Fruit fly (Drosophila melanogaster) whole organism, embryonic: ENCODE results near the gene JIL-1.

Experiments
- Adf1 ChIP-seq: fragments of 200-800 bp; sonication (Bioruptor generic); IDR thresholded peaks from 2 replicates; pipeline ENCODE4 v1.3.6; 2022; ENCODE audit warnings: missing biosample characterization, missing genetic modification characterization
- Blimp-1 ChIP-seq: fragments of 200-800 bp; sonication (Bioruptor generic); optimal IDR thresholded peaks from 3 replicates; lab custom pipeline; 2018; ENCODE audit warnings: missing biosample characterization, missing genetic modification characterization, mild to moderate bottlenecking, moderate library complexity, missing genetic modification reagents
- Bteb2 ChIP-seq: fragments of 200-800 bp; sonication (Bioruptor generic); optimal IDR thresholded peaks from 2 replicates; lab custom pipeline; 2016; ENCODE audit warnings: missing biosample characterization, missing genetic modification characterization
- CG10209 ChIP-seq: fragments of 200-800 bp; sonication (Bioruptor generic); optimal IDR thresholded peaks from 3 replicates; lab custom pipeline; 2017; ENCODE audit warnings: missing biosample characterization, mild to moderate bottlenecking, missing genetic modification characterization, missing genetic modification reagents
- CG10321 ChIP-seq: fragments of 200-800 bp; sonication (Bioruptor generic); IDR thresholded peaks from 2 replicates; pipeline ENCODE4 v1.3.6; 2022; ENCODE audit warnings: missing biosample characterization, missing genetic modification characterization
- CG10565 ChIP-seq: fragments of 200-800 bp; sonication (Bioruptor generic); optimal IDR thresholded peaks from 3 replicates; lab custom pipeline; 2016; ENCODE audit warnings: missing biosample characterization, mild to moderate bottlenecking, missing genetic modification characterization
- CG11398 ChIP-seq: fragments of 200-800 bp; sonication (Bioruptor generic); optimal IDR thresholded peaks from 2 replicates; lab custom pipeline; 2016; ENCODE audit warnings: missing biosample characterization, missing genetic modification characterization
- CG11456 ChIP-seq: fragments of 200-800 bp; sonication (Bioruptor generic); IDR thresholded peaks from 3 replicates; pipeline ENCODE4 v1.3.6; 2022; ENCODE audit warnings: missing biosample characterization, missing genetic modification characterization
- CG12155 ChIP-seq: fragments of 200-800 bp; sonication (Bioruptor generic); optimal IDR thresholded peaks from 3 replicates; lab custom pipeline; 2016; ENCODE audit warnings: missing biosample characterization, missing genetic modification characterization
- CG12769 ChIP-seq: fragments of 200-800 bp; sonication (Bioruptor generic); optimal IDR thresholded peaks from 2 replicates; lab custom pipeline; 2019; ENCODE audit warnings: missing biosample characterization, mild to moderate bottlenecking, missing genetic modification characterization, moderate library complexity
- CG13624 ChIP-seq: fragments of 200-800 bp; sonication (Bioruptor generic); optimal IDR thresholded peaks from 2 replicates; lab custom pipeline; 2016; ENCODE audit warnings: missing biosample characterization, missing genetic modification characterization
- CG13775 ChIP-seq: fragments of 200-800 bp; sonication (Bioruptor generic); optimal IDR thresholded peaks from 3 replicates; lab custom pipeline; 2017; ENCODE audit warnings: missing biosample characterization, mild to moderate bottlenecking, missing genetic modification characterization
- CG15269 ChIP-seq: fragments of 200-800 bp; sonication (Bioruptor generic); optimal IDR thresholded peaks from 2 replicates; lab custom pipeline; 2018; ENCODE audit warnings: missing biosample characterization, mild to moderate bottlenecking, missing genetic modification characterization, moderate library complexity
- CG16815 ChIP-seq: fragments of 200-800 bp; sonication (Bioruptor generic); optimal IDR thresholded peaks from 3 replicates; lab custom pipeline; 2017; ENCODE audit warnings: missing biosample characterization, mild to moderate bottlenecking, missing genetic modification characterization
- CG17385 ChIP-seq: fragments of 200-800 bp; sonication (Bioruptor generic); optimal IDR thresholded peaks from 3 replicates; lab custom pipeline; 2018; ENCODE audit warnings: missing biosample characterization, mild to moderate bottlenecking, missing genetic modification characterization
- CG17612 ChIP-seq: fragments of 200-800 bp; sonication (Bioruptor generic); IDR thresholded peaks from 2 replicates; pipeline ENCODE4 v1.3.6; 2022; ENCODE audit warnings: missing biosample characterization, missing genetic modification characterization
- CG2129 ChIP-seq: fragments of 200-800 bp; sonication (Bioruptor generic); IDR thresholded peaks from 2 replicates; pipeline ENCODE4 v1.3.6; 2022; ENCODE audit warnings: missing biosample characterization, missing genetic modification characterization; ENCODE audit not compliant: partially characterized antibody
- CG30020 ChIP-seq: fragments of 200-800 bp; optimal IDR thresholded peaks from 2 replicates; lab custom pipeline; 2019; ENCODE audit warnings: missing biosample characterization, mild to moderate bottlenecking, missing genetic modification characterization, moderate library complexity
- CG30431 ChIP-seq: fragments of 200-800 bp; sonication (Bioruptor generic); optimal IDR thresholded peaks from 2 replicates; lab custom pipeline; 2017; ENCODE audit warnings: missing biosample characterization, missing genetic modification characterization
- CG33213 ChIP-seq: fragments of 200-800 bp; sonication (Bioruptor generic); optimal IDR thresholded peaks from 3 replicates; lab custom pipeline; 2016; ENCODE audit warnings: missing biosample characterization, missing genetic modification characterization
- CG34224 ChIP-seq: fragments of 200-800 bp; sonication (Bioruptor generic); IDR thresholded peaks from 3 replicates; pipeline ENCODE4 v1.3.6; 2022; ENCODE audit warnings: missing biosample characterization, missing genetic modification characterization; ENCODE audit not compliant: partially characterized antibody
- CG3838 ChIP-seq: fragments of 200-800 bp; sonication (Bioruptor generic); optimal IDR thresholded peaks from 3 replicates; lab custom pipeline; 2016; ENCODE audit warnings: missing biosample characterization, missing genetic modification characterization
- CG4360 ChIP-seq: fragments of 200-800 bp; sonication (Bioruptor generic); IDR thresholded peaks from 2 replicates; pipeline ENCODE4 v1.3.6; 2022; ENCODE audit warnings: missing biosample characterization, missing genetic modification characterization
- CG4617 ChIP-seq: fragments of 200-800 bp; sonication (Bioruptor generic); optimal IDR thresholded peaks from 3 replicates; lab custom pipeline; 2016; ENCODE audit warnings: missing biosample characterization, missing genetic modification characterization, borderline replicate concordance
- CG7372 ChIP-seq: fragments of 200-800 bp; sonication (Bioruptor generic); IDR thresholded peaks from 2 replicates; pipeline ENCODE4 v1.3.6; 2022; ENCODE audit warnings: missing biosample characterization, missing genetic modification characterization
- CG8089 ChIP-seq: fragments of 200-800 bp; sonication (Bioruptor generic); optimal IDR thresholded peaks from 3 replicates; lab custom pipeline; 2016; ENCODE audit warnings: missing biosample characterization, missing genetic modification characterization
- CHES-1-like ChIP-seq: fragments of 200-800 bp; sonication (Bioruptor generic); optimal IDR thresholded peaks from 2 replicates; lab custom pipeline; 2016; ENCODE audit warnings: missing biosample characterization, missing genetic modification characterization
- D19A ChIP-seq: fragments of 200-800 bp; optimal IDR thresholded peaks from 3 replicates; lab custom pipeline; 2019; ENCODE audit warnings: missing biosample characterization, mild to moderate bottlenecking, missing genetic modification characterization, moderate library complexity
- Fer2 ChIP-seq: fragments of 200-800 bp; sonication (Bioruptor generic); optimal IDR thresholded peaks from 2 replicates; lab custom pipeline; 2018; ENCODE audit warnings: missing biosample characterization, mild to moderate bottlenecking, missing genetic modification characterization, moderate library complexity
- Gsc ChIP-seq: fragments of 200-800 bp; sonication (Bioruptor generic); IDR thresholded peaks from 2 replicates; pipeline ENCODE4 v1.3.6; 2022; ENCODE audit warnings: missing biosample characterization, missing genetic modification characterization
- H2.0 ChIP-seq: fragments of 200-800 bp; sonication (Bioruptor generic); IDR thresholded peaks from 2 replicates; pipeline ENCODE4 v1.3.6; 2022; ENCODE audit warnings: missing biosample characterization, missing genetic modification characterization
- Hr39 ChIP-seq: fragments of >200 bp; optimal IDR thresholded peaks from 2 replicates; lab custom pipeline; 2017
- Lpt ChIP-seq: fragments of >200 bp; optimal IDR thresholded peaks from 2 replicates; lab custom pipeline; 2018; ENCODE audit warnings: missing biosample characterization, missing genetic modification characterization
- Mad ChIP-seq: fragments of 200-800 bp; sonication (Bioruptor generic); optimal IDR thresholded peaks from 2 replicates; lab custom pipeline; 2016; ENCODE audit warnings: missing biosample characterization, missing genetic modification characterization
- Max ChIP-seq: fragments of 200-800 bp; sonication (Bioruptor generic); optimal IDR thresholded peaks from 2 replicates; lab custom pipeline; 2016; ENCODE audit warnings: missing biosample characterization, mild to moderate bottlenecking, missing genetic modification characterization
- bbx ChIP-seq: fragments of 200-800 bp; sonication (Bioruptor generic); IDR thresholded peaks from 2 replicates; pipeline ENCODE4 v1.3.6; 2022; ENCODE audit warnings: missing biosample characterization, missing genetic modification characterization; ENCODE audit not compliant: partially characterized antibody
- bowl ChIP-seq: fragments of 200-800 bp; sonication (Bioruptor generic); IDR thresholded peaks from 2 replicates; pipeline ENCODE4 v1.3.6; 2022; ENCODE audit warnings: missing biosample characterization, missing genetic modification characterization
- bsh ChIP-seq, 2 experiments: fragments of 200-800 bp; sonication (Bioruptor generic); optimal IDR thresholded peaks; 2 replicates each; lab custom pipeline; 2017 to 2018; ENCODE audit warnings: mild to moderate bottlenecking in 2 of 2, missing biosample characterization in 2 of 2, missing genetic modification characterization in 2 of 2, moderate library complexity in 1 of 2
- crp ChIP-seq, 2 experiments: fragments of 200-800 bp; sonication (Bioruptor generic); optimal IDR thresholded peaks; 2 replicates in 1 of 2; 3 replicates in 1 of 2; lab custom pipeline; 2017; ENCODE audit warnings: missing biosample characterization in 2 of 2, missing genetic modification characterization in 2 of 2, mild to moderate bottlenecking in 1 of 2, moderate library complexity in 1 of 2
- da ChIP-seq: fragments of 200-800 bp; sonication (Bioruptor generic); optimal IDR thresholded peaks from 2 replicates; lab custom pipeline; 2016; ENCODE audit warnings: missing biosample characterization, missing genetic modification characterization
- gt ChIP-seq: fragments of 200-800 bp; sonication (Bioruptor generic); IDR thresholded peaks from 2 replicates; pipeline ENCODE4 v1.3.6; 2022; ENCODE audit warnings: missing biosample characterization, missing genetic modification characterization
- h ChIP-seq: fragments of >200 bp; optimal IDR thresholded peaks from 2 replicates; lab custom pipeline; 2017
- jing ChIP-seq: fragments of 200-800 bp; sonication (Bioruptor generic); optimal IDR thresholded peaks from 2 replicates; lab custom pipeline; 2018; ENCODE audit warnings: missing biosample characterization, mild to moderate bottlenecking, missing genetic modification characterization
- lbe ChIP-seq: fragments of 200-800 bp; sonication (Bioruptor generic); optimal IDR thresholded peaks from 2 replicates; lab custom pipeline; 2016; ENCODE audit warnings: missing biosample characterization, mild to moderate bottlenecking, missing genetic modification characterization
- p53 ChIP-seq: fragments of 200-800 bp; sonication (Bioruptor generic); optimal IDR thresholded peaks from 2 replicates; lab custom pipeline; 2016; ENCODE audit warnings: missing biosample characterization, missing genetic modification characterization
- slou ChIP-seq: fragments of 200-800 bp; sonication (Bioruptor generic); optimal IDR thresholded peaks from 3 replicates; lab custom pipeline; 2016; ENCODE audit warnings: missing biosample characterization, missing genetic modification characterization
- tap ChIP-seq: fragments of 200-800 bp; optimal IDR thresholded peaks from 3 replicates; lab custom pipeline; 2019; ENCODE audit warnings: missing biosample characterization, mild to moderate bottlenecking, missing genetic modification characterization, moderate library complexity
- tna ChIP-seq: fragments of 200-800 bp; sonication (Bioruptor generic); IDR thresholded peaks from 2 replicates; pipeline ENCODE4 v1.3.6; 2022; ENCODE audit warnings: missing biosample characterization, missing genetic modification characterization; ENCODE audit not compliant: partially characterized antibody
- wek ChIP-seq: fragments of 200-800 bp; sonication (Bioruptor generic); optimal IDR thresholded peaks from 3 replicates; lab custom pipeline; 2018; ENCODE audit warnings: missing biosample characterization, mild to moderate bottlenecking, missing genetic modification characterization, moderate library complexity
- wor ChIP-seq: fragments of 200-800 bp; sonication (Bioruptor generic); IDR thresholded peaks from 2 replicates; pipeline ENCODE4 v1.3.6; 2022; ENCODE audit warnings: missing biosample characterization, missing genetic modification characterization
- yki ChIP-seq: fragments of >200 bp; optimal IDR thresholded peaks from 3 replicates; lab custom pipeline; 2018

Gene JIL-1

dm6 chr3L:11084557-11085231, 8.3 kb downstream of the JIL-1 start (continued):
- TF ChIP-seq CG30431 (GFP tag; lab: Kevin White, UChicago), result peak; percentile 92
- no peak for TF ChIP-seq CG2129 (GFP tag; lab: Robert Waterston, UW)
- peak in 1 of 2 experiments; percentile 63 for TF ChIP-seq crp (GFP tag; optimal IDR thresholded peaks at IDR 0.05; lab: Kevin White, UChicago)
- peak; percentile 81 for TF ChIP-seq CG10321
- peak; percentile 92 for TF ChIP-seq CG3838 (GFP tag; lab: Kevin White, UChicago)
- TF ChIP-seq Lpt (GFP tag; lab: Kevin White, UChicago), result no peak
- TF ChIP-seq CG8089, result peak; percentile 97
- peak; percentile 83 for TF ChIP-seq gt (GFP tag; lab: Robert Waterston, UW)
- TF ChIP-seq Bteb2, result peak; percentile 94
- peak; percentile 94 for TF ChIP-seq CG12769
- TF ChIP-seq CG10565 (GFP tag; lab: Kevin White, UChicago), result peak; percentile 80
- TF ChIP-seq h (lab: Kevin White, UChicago), result no peak
- peak; percentile 90 for TF ChIP-seq CG11456
- TF ChIP-seq CG17612 (GFP tag; lab: Robert Waterston, UW), result peak; percentile 82
- TF ChIP-seq CG10209 (GFP tag; lab: Kevin White, UChicago), result peak; percentile 96
- no peak for TF ChIP-seq Hr39 (lab: Kevin White, UChicago)
- peak; percentile 95 for TF ChIP-seq Blimp-1 (GFP tag; lab: Kevin White, UChicago)
- no peak for TF ChIP-seq CG34224 (GFP tag; lab: Robert Waterston, UW)
- peak; percentile 98 for TF ChIP-seq CG11398
- peak; percentile 93 for TF ChIP-seq da
- TF ChIP-seq CG13775 (GFP tag; lab: Kevin White, UChicago), result peak; percentile 94
- TF ChIP-seq CG33213 (GFP tag; lab: Kevin White, UChicago), result peak; percentile 96
- TF ChIP-seq slou, result peak; percentile 87
- TF ChIP-seq lbe (GFP tag; lab: Kevin White, UChicago), result no peak
- TF ChIP-seq bowl (GFP tag; lab: Robert Waterston, UW), result peak; percentile 93
- TF ChIP-seq CG4617 (GFP tag; lab: Kevin White, UChicago), result peak; percentile 93
- TF ChIP-seq CG7372 (GFP tag; lab: Robert Waterston, UW), result peak; percentile 91
- TF ChIP-seq tap (tag; lab: Kevin White, UChicago), result peak; percentile 96
- TF ChIP-seq CG13624 (GFP tag; lab: Kevin White, UChicago), result peak; percentile 96
- TF ChIP-seq wor (GFP tag; lab: Robert Waterston, UW), result peak; percentile 92
- peak; percentile 74 for TF ChIP-seq Gsc (GFP tag; lab: Robert Waterston, UW)
- TF ChIP-seq Adf1, result peak; percentile 54
- peak; percentile 93 for TF ChIP-seq jing
- TF ChIP-seq tna (GFP tag; lab: Robert Waterston, UW), result no peak
- TF ChIP-seq H2.0 (GFP tag; lab: Robert Waterston, UW), result peak; percentile 97
- peak; percentile 97 to 99 for TF ChIP-seq bsh (GFP tag; optimal IDR thresholded peaks at IDR 0.05; lab: Kevin White, UChicago)
- peak; percentile 97 for TF ChIP-seq CG15269 (tag; lab: Kevin White, UChicago)
- TF ChIP-seq bbx (GFP tag; lab: Robert Waterston, UW), result no peak
- TF ChIP-seq Fer2 (tag; lab: Kevin White, UChicago), result peak; percentile 58
- TF ChIP-seq CG16815, result peak; percentile 92
- peak; percentile 95 for TF ChIP-seq D19A
- no peak for TF ChIP-seq yki (lab: Kevin White, UChicago)
- TF ChIP-seq wek (GFP tag; lab: Kevin White, UChicago), result peak; percentile 78
- TF ChIP-seq CG30020 (tag; lab: Kevin White, UChicago), result peak; percentile 82
- peak; percentile 97 for TF ChIP-seq CHES-1-like (GFP tag; lab: Kevin White, UChicago)
- TF ChIP-seq Max (GFP tag; lab: Kevin White, UChicago), result peak; percentile 96
- TF ChIP-seq CG17385, result peak; percentile 95
- peak; percentile 86 for TF ChIP-seq CG4360 (GFP tag; lab: Robert Waterston, UW)
- peak; percentile 93 for TF ChIP-seq CG12155 (GFP tag; lab: Kevin White, UChicago)
- TF ChIP-seq p53 (GFP tag; lab: Kevin White, UChicago), result peak; percentile 84
- peak; percentile 86 for TF ChIP-seq Mad (GFP tag; lab: Kevin White, UChicago)
